Worm (Caenorhabditis elegans) whole organism, mixed stage, embryonic: ENCODE data around the gene srab-16.
A peak's percentile ranks its signal among the peaks of the same experiment; 100 is the strongest.

Experiments
- M03D4.4 ChIP-seq: sonication (generic microtip); optimal IDR thresholded peaks from 2 replicates; lab custom pipeline; 2017; ENCODE audit warnings: mild to moderate bottlenecking, missing genetic modification characterization, missing compliant biosample characterization
- bed-3 ChIP-seq: fragments of 200-800 bp; sonication (Bioruptor generic); optimal IDR thresholded peaks from 3 replicates; lab custom pipeline; 2018; ENCODE audit warnings: mild to moderate bottlenecking, missing genetic modification characterization, moderate library complexity, missing compliant biosample characterization
- blmp-1 ChIP-seq: fragments of 150-350 bp; optimal IDR thresholded peaks from 2 replicates; lab custom pipeline; 2014; ENCODE audit warnings: missing biosample characterization, missing genetic modification characterization
- ceh-39 ChIP-seq: fragments of 150-350 bp; optimal IDR thresholded peaks from 2 replicates; lab custom pipeline; 2014; ENCODE audit warnings: missing biosample characterization, missing genetic modification characterization
- ceh-43 ChIP-seq: fragments of 200-800 bp; sonication (Bioruptor generic); optimal IDR thresholded peaks from 2 replicates; lab custom pipeline; 2018; ENCODE audit warnings: mild to moderate bottlenecking, missing genetic modification characterization, moderate library complexity, missing compliant biosample characterization
- ceh-83 ChIP-seq: fragments of 200-800 bp; sonication (Bioruptor generic); optimal IDR thresholded peaks from 2 replicates; lab custom pipeline; 2018; ENCODE audit warnings: mild to moderate bottlenecking, missing genetic modification characterization, missing compliant biosample characterization
- ces-1 ChIP-seq: fragments of 150-350 bp; optimal IDR thresholded peaks from 2 replicates; lab custom pipeline; 2014; ENCODE audit warnings: missing biosample characterization, missing genetic modification reagents, missing genetic modification characterization
- cnd-1 ChIP-seq: fragments of 200-800 bp; sonication (Bioruptor generic); optimal IDR thresholded peaks from 2 replicates; lab custom pipeline; 2018; ENCODE audit warnings: mild to moderate bottlenecking, missing genetic modification characterization, missing compliant biosample characterization
- drap-1 ChIP-seq: fragments of 200-800 bp; sonication (Bioruptor generic); optimal IDR thresholded peaks from 3 replicates; lab custom pipeline; 2018; ENCODE audit warnings: mild to moderate bottlenecking, missing genetic modification characterization, missing compliant biosample characterization
- elt-1 ChIP-seq: sonication (generic microtip); optimal IDR thresholded peaks from 2 replicates; lab custom pipeline; 2017; ENCODE audit warnings: missing genetic modification characterization, mild to moderate bottlenecking, missing compliant biosample characterization, antibody characterized with exemption, moderate library complexity, borderline replicate concordance; ENCODE audit not compliant: insufficient read depth
- elt-3 ChIP-seq: fragments of 150-350 bp; optimal IDR thresholded peaks from 2 replicates; lab custom pipeline; 2014; ENCODE audit warnings: missing biosample characterization, missing genetic modification characterization
- flh-1 ChIP-seq: fragments of 200-800 bp; sonication (Bioruptor generic); optimal IDR thresholded peaks from 2 replicates; lab custom pipeline; 2018; ENCODE audit warnings: mild to moderate bottlenecking, missing genetic modification characterization, moderate library complexity, missing compliant biosample characterization
- ham-2 ChIP-seq: fragments of 200-800 bp; sonication (Bioruptor generic); optimal IDR thresholded peaks from 2 replicates; lab custom pipeline; 2018; ENCODE audit warnings: mild to moderate bottlenecking, missing genetic modification characterization, missing compliant biosample characterization
- hlh-1 ChIP-seq: fragments of 150-350 bp; optimal IDR thresholded peaks from 2 replicates; lab custom pipeline; 2014; ENCODE audit warnings: missing biosample characterization, missing genetic modification reagents, missing genetic modification characterization
- lin-13 ChIP-seq: fragments of 150-350 bp; optimal IDR thresholded peaks from 2 replicates; lab custom pipeline; 2014; ENCODE audit warnings: missing biosample characterization, missing genetic modification characterization
- lin-32 ChIP-seq: fragments of 200-800 bp; sonication (Bioruptor generic); optimal IDR thresholded peaks from 2 replicates; lab custom pipeline; 2018; ENCODE audit warnings: mild to moderate bottlenecking, missing genetic modification characterization, missing compliant biosample characterization
- lsy-2 ChIP-seq: fragments of 150-350 bp; optimal IDR thresholded peaks from 2 replicates; lab custom pipeline; 2014; ENCODE audit warnings: missing biosample characterization, missing genetic modification characterization
- mab-5 ChIP-seq: fragments of 150-350 bp; optimal IDR thresholded peaks from 2 replicates; lab custom pipeline; 2014; ENCODE audit warnings: missing biosample characterization, missing genetic modification characterization
- mep-1 ChIP-seq: fragments of 150-350 bp; optimal IDR thresholded peaks from 2 replicates; lab custom pipeline; 2017; ENCODE audit warnings: missing biosample characterization, missing genetic modification reagents, missing genetic modification characterization, inconsistent platforms
- mls-2 ChIP-seq: sonication (generic microtip); optimal IDR thresholded peaks from 2 replicates; lab custom pipeline; 2016; ENCODE audit warnings: mild to moderate bottlenecking, missing genetic modification characterization, moderate library complexity, missing compliant biosample characterization
- nhr-12 ChIP-seq: fragments of 150-350 bp; optimal IDR thresholded peaks from 2 replicates; lab custom pipeline; 2014; ENCODE audit warnings: missing biosample characterization, missing genetic modification characterization
- nhr-2 ChIP-seq: fragments of 150-350 bp; optimal IDR thresholded peaks from 2 replicates; lab custom pipeline; 2014; ENCODE audit warnings: missing biosample characterization, missing genetic modification characterization
- nhr-237 ChIP-seq: fragments of 150-350 bp; optimal IDR thresholded peaks from 2 replicates; lab custom pipeline; 2014; ENCODE audit warnings: missing biosample characterization, missing genetic modification characterization
- nhr-28 ChIP-seq: fragments of 150-350 bp; optimal IDR thresholded peaks from 2 replicates; lab custom pipeline; 2014; ENCODE audit warnings: missing biosample characterization, missing genetic modification characterization
- nhr-76 ChIP-seq: sonication (generic microtip); optimal IDR thresholded peaks from 2 replicates; lab custom pipeline; 2017; ENCODE audit warnings: missing biosample characterization, missing genetic modification characterization
- pha-4 ChIP-seq: fragments of 150-350 bp; optimal IDR thresholded peaks from 2 replicates; lab custom pipeline; 2018; ENCODE audit warnings: missing biosample characterization, missing genetic modification reagents, missing genetic modification characterization
- sem-2 ChIP-seq: fragments of 200-800 bp; sonication (Bioruptor generic); optimal IDR thresholded peaks from 2 replicates; lab custom pipeline; 2018; ENCODE audit warnings: mild to moderate bottlenecking, missing genetic modification characterization, missing compliant biosample characterization
- snpc-4 ChIP-seq: fragments of 150-350 bp; optimal IDR thresholded peaks from 2 replicates; lab custom pipeline; 2014; ENCODE audit warnings: missing biosample characterization, missing genetic modification characterization
- sptf-1 ChIP-seq: sonication (generic microtip); optimal IDR thresholded peaks from 2 replicates; lab custom pipeline; 2017; ENCODE audit warnings: mild to moderate bottlenecking, missing genetic modification characterization, moderate library complexity, missing compliant biosample characterization
- tbx-8 ChIP-seq: fragments of 200-800 bp; sonication (Bioruptor generic); optimal IDR thresholded peaks from 2 replicates; lab custom pipeline; 2018; ENCODE audit warnings: mild to moderate bottlenecking, missing genetic modification characterization, moderate library complexity, missing compliant biosample characterization
- unc-120 ChIP-seq: sonication (generic microtip); optimal IDR thresholded peaks from 2 replicates; lab custom pipeline; 2017; ENCODE audit warnings: missing genetic modification characterization, missing compliant biosample characterization; ENCODE audit not compliant: poor library complexity, severe bottlenecking
- unc-39 ChIP-seq: fragments of 150-350 bp; optimal IDR thresholded peaks from 2 replicates; lab custom pipeline; 2014; ENCODE audit warnings: missing biosample characterization, missing genetic modification characterization
- unc-62 ChIP-seq: fragments of 150-350 bp; optimal IDR thresholded peaks from 2 replicates; lab custom pipeline; 2014; ENCODE audit warnings: missing biosample characterization, missing genetic modification reagents, missing genetic modification characterization
- zip-8 ChIP-seq: fragments of 150-350 bp; optimal IDR thresholded peaks from 2 replicates; lab custom pipeline; 2014; ENCODE audit warnings: missing biosample characterization, missing genetic modification characterization
- ztf-11 ChIP-seq: fragments of 150-350 bp; optimal IDR thresholded peaks from 2 replicates; lab custom pipeline; 2014; ENCODE audit warnings: missing biosample characterization, missing genetic modification characterization

srab-16 gene

ce11 chrV:762340-762739, 20.2 kb upstream of the srab-16 start, which contains the start of gene srp-2:
Gene srp-2 (plus strand): TSS chrV:762640.
- TF ChIP-seq drap-1 (GFP tag; lab: Kevin White, UChicago) (no peak), cnd-1 (tag; lab: Kevin White, UChicago) (no peak), hlh-1 (tag; lab: Kevin White, UChicago) (no peak), ham-2 (GFP tag; lab: Kevin White, UChicago) (no peak), elt-3 (tag; lab: Kevin White, UChicago) (no peak), zip-8 (no peak), unc-62 (GFP tag; lab: Kevin White, UChicago) (no peak), mep-1 (tag; lab: Kevin White, UChicago) (no peak), ces-1 (GFP tag; lab: Kevin White, UChicago) (no peak), tbx-8 (GFP tag; lab: Kevin White, UChicago) (no peak), nhr-28 (tag; lab: Kevin White, UChicago) (no peak), ceh-39 (tag; lab: Kevin White, UChicago) (no peak)

- TF ChIP-seq ceh-39 (tag; lab: Kevin White, UChicago) (no peak), lin-32 (no peak), ztf-11 (tag; lab: Kevin White, UChicago) (no peak), drap-1 (GFP tag; lab: Kevin White, UChicago) (no peak), elt-1 (no peak), lsy-2 (tag; lab: Kevin White, UChicago) (no peak), blmp-1 (tag; lab: Kevin White, UChicago) (no peak), zip-8 (no peak)
Observed at ce11 chrV:764732-765131, 17.8 kb upstream of the srab-16 start, which contains the start of gene str-238. Gene str-238 (plus strand): TSS chrV:765032.

- TF ChIP-seq ham-2 (GFP tag; lab: Kevin White, UChicago) = no peak
- no peak for TF ChIP-seq blmp-1 (tag; lab: Kevin White, UChicago)
- no peak for TF ChIP-seq nhr-237 (tag; lab: Kevin White, UChicago)
- no peak for TF ChIP-seq nhr-2 (tag; lab: Kevin White, UChicago)
- no peak for TF ChIP-seq ceh-83 (GFP tag; lab: Kevin White, UChicago)
- TF ChIP-seq bed-3 (GFP tag; lab: Kevin White, UChicago) = no peak
- no peak for TF ChIP-seq unc-120 (tag; lab: Kevin White, UChicago)
- TF ChIP-seq elt-1 = no peak
Observed at ce11 chrV:772210-772609, 10.3 kb upstream of the srab-16 start.

ce11 chrV:773256-773655, 9.3 kb upstream of the srab-16 start, which contains the start of gene sti-1:
Gene sti-1 (plus strand): TSS chrV:773518.
- peak; percentile 5 for TF ChIP-seq M03D4.4
- peak; percentile 87 for TF ChIP-seq nhr-237 (tag; lab: Kevin White, UChicago)
- TF ChIP-seq ceh-43 (GFP tag; lab: Kevin White, UChicago) = no peak
- TF ChIP-seq nhr-2 (tag; lab: Kevin White, UChicago) = peak; percentile 38
- no peak for TF ChIP-seq ztf-11 (tag; lab: Kevin White, UChicago)
- no peak for TF ChIP-seq elt-3 (tag; lab: Kevin White, UChicago)
- TF ChIP-seq unc-62 (GFP tag; lab: Kevin White, UChicago) = peak; percentile 48
- no peak for TF ChIP-seq nhr-76
- no peak for TF ChIP-seq cnd-1 (tag; lab: Kevin White, UChicago)
- TF ChIP-seq sem-2 (GFP tag; lab: Kevin White, UChicago) = no peak
- no peak for TF ChIP-seq tbx-8 (GFP tag; lab: Kevin White, UChicago)
- peak; percentile 50 for TF ChIP-seq unc-120 (tag; lab: Kevin White, UChicago)
- peak; percentile 69 for TF ChIP-seq lin-13 (tag; lab: Kevin White, UChicago)
- peak; percentile 70 for TF ChIP-seq pha-4 (tag; lab: Kevin White, UChicago)
- peak; percentile 49 for TF ChIP-seq sptf-1 (tag; lab: Kevin White, UChicago)
- no peak for TF ChIP-seq nhr-28 (tag; lab: Kevin White, UChicago)
- TF ChIP-seq elt-1 = no peak
- no peak for TF ChIP-seq bed-3 (GFP tag; lab: Kevin White, UChicago)
- TF ChIP-seq lin-32 = no peak
- no peak for TF ChIP-seq blmp-1 (tag; lab: Kevin White, UChicago)
- TF ChIP-seq nhr-12 (tag; lab: Kevin White, UChicago) = no peak
- TF ChIP-seq mab-5 (tag; lab: Kevin White, UChicago) = peak; percentile 77
- no peak for TF ChIP-seq ham-2 (GFP tag; lab: Kevin White, UChicago)
- peak; percentile 94 for TF ChIP-seq mep-1 (tag; lab: Kevin White, UChicago)
- peak; percentile 26 for TF ChIP-seq mls-2 (tag; lab: Kevin White, UChicago)
- no peak for TF ChIP-seq zip-8
- TF ChIP-seq ceh-83 (GFP tag; lab: Kevin White, UChicago) = no peak
- TF ChIP-seq ces-1 (GFP tag; lab: Kevin White, UChicago) = peak; percentile 78
- no peak for TF ChIP-seq flh-1
- TF ChIP-seq snpc-4 = no peak
- no peak for TF ChIP-seq drap-1 (GFP tag; lab: Kevin White, UChicago)
- peak; percentile 84 for TF ChIP-seq ceh-39 (tag; lab: Kevin White, UChicago)
- peak; percentile 78 for TF ChIP-seq lsy-2 (tag; lab: Kevin White, UChicago)
- TF ChIP-seq hlh-1 (tag; lab: Kevin White, UChicago) = peak; percentile 19
- TF ChIP-seq unc-39 (tag; lab: Kevin White, UChicago) = no peak
